Worm (Caenorhabditis elegans): ENCODE data around the gene Y110A2AL.4.

Y110A2AL.4 gene

DNA sequence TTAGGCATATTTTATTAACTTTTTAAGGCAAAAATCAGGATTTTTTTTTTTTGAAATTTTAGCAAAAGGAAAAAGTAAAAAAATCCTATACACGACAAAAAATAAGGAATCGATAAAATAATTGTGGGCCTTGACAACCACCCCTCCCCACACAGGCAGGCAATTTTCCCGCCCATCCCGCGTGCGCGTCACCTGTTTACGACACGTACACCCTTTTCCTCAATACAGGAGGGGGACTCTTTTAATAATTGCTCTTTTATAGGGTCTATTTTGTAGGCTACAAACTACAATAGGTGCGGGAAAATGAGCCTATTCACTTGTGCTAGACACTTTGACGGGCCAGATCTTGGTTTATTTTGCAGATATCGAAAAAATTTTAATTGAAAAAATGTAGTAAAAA is 6.6 kb upstream of the Y110A2AL.4 start:
- TF ChIP-seq F37B4.10 (GFP tag; IDR thresholded peaks at IDR 0.05) (no peak), Y56A3A.18 (GFP tag; IDR thresholded peaks at IDR 0.05) (0 out of 2 replicates have a peak, but pooled peaks have one; percentile 27)

DNA sequence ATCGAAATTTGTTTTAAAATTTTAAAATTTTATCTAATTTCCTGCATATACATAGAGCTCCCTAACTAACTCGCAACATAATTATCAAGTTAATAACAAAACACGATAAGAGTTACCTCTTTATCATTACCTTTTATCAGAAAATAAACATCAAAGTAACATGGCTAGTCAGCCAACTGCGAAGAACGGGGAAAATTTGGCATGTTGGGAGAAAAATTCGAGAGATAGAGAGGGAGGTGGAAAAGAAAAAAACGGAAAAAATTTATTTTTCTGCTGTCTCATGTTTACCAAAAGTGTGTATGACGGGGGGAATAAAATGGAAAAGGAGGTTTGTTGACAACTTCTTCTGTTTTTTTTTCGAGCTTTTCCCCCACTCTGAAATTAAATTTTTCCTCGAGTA is 5.0 kb upstream of the Y110A2AL.4 start:
- TF ChIP-seq attf-5 (GFP tag; optimal IDR thresholded peaks at IDR 0.05) (peak; percentile 10), nhr-80 (tag; optimal IDR thresholded peaks at IDR 0.05) (peak; percentile 66), lsl-1 (GFP tag; optimal IDR thresholded peaks at IDR 0.05) (no peak)

DNA sequence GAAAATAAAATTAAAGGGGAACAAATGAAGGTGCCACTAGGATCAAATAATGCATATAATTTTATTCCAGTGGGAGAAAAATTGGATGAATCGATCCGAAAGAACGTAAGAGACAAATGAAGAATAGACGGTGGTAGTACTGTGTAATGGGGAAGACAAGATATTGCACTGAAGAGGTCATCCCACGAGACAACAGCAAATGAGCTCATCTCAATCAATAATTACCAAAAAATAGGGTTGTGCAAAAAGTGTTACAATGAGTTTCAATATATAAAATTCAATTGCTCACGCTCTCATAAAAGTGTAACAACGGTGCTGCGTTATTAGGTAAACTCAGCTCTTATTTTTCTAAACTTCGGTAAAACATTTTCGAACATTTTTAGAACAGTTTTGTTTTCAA is 2.3 kb upstream of the Y110A2AL.4 start, which contains the start of gene K12H6.7:
K12H6.7 (minus strand) TSS at position 101 of the 400 bp plus-strand sequence.
- TF ChIP-seq nhr-80 (tag; optimal IDR thresholded peaks at IDR 0.05) (no peak), rec-8 (tag; optimal IDR thresholded peaks at IDR 0.05) (no peak), nfya-1 (tag; optimal IDR thresholded peaks at IDR 0.05; ENCODE audit: borderline replicate concordance, insufficient read depth) (no peak), bed-1 (GFP tag; IDR thresholded peaks at IDR 0.05) (no peak), Y95B8A.8 (GFP tag; IDR thresholded peaks at IDR 0.05) (no peak), F10E7.11 (tag; optimal IDR thresholded peaks at IDR 0.05) (no peak), F39B2.1 (GFP tag; IDR thresholded peaks at IDR 0.05) (no peak), hsf-1 (GFP tag; IDR thresholded peaks at IDR 0.05) (no peak), rcor-1 (GFP tag; IDR thresholded peaks at IDR 0.05) (no peak)

DNA sequence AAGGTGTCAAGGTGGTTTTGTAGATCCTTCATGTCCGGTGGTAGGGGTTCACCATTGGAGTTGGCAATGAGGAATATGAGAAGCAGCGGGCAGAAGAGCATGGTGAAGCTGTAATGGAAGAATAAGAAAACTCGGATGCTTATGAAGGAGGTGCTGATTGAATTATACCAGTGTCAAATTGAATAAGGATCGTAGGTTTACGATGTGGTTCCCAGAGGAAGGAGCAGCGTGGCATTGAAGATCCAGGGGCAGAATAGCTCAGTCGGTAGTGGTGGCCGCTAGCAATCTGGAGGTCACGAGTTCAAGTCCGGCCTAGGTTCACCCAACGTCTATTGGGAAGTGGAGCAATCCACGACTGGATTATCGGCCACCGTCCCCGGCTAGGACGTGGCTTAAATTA is 2.4 kb downstream of the Y110A2AL.4 start, which contains the start of gene Y110A2AL.6:
Y110A2AL.6 (minus strand) TSS at position 101 of the 400 bp plus-strand sequence.
- TF ChIP-seq rpc-1 (optimal IDR thresholded peaks at IDR 0.05) (no peak), rpc-1 (tag; optimal IDR thresholded peaks at IDR 0.05) (peak; percentile 33), tbp1 (GFP tag; optimal IDR thresholded peaks at IDR 0.05) (no peak)

DNA sequence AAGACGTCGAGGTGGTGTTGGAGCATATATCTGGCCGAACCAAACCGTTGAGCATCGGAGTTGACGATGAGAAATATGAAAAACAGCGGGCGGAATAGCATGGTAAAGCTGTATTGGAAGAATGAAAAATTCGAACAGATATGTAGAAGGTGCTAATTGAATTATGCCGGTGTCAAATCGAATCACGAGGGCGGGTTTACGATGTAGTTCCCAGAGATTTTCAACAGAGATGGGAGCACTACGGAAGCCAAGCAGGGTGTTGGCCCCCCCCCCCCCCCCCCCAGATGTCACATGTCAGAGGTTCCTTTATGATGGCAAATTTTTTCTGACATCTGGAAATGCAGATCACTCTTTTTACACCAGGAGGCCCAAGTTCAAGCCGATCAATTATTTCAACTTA is 4.0 kb downstream of the Y110A2AL.4 start, which contains the start of gene Y110A2AL.7:
Y110A2AL.7 (minus strand) TSS at position 101 of the 400 bp plus-strand sequence.
- TF ChIP-seq rec-8 (tag; optimal IDR thresholded peaks at IDR 0.05) (no peak), B0035.1 (tag; optimal IDR thresholded peaks at IDR 0.05) (no peak), lin-40 (tag; optimal IDR thresholded peaks at IDR 0.05) (no peak), nhr-120 (GFP tag; IDR thresholded peaks at IDR 0.05) (no peak), F52B5.7 (tag; optimal IDR thresholded peaks at IDR 0.05) (no peak), lir-1 (GFP tag; conservative IDR thresholded peaks at IDR 0.05) (no peak), nfya-1 (tag; optimal IDR thresholded peaks at IDR 0.05; ENCODE audit: borderline replicate concordance, insufficient read depth) (no peak)

DNA sequence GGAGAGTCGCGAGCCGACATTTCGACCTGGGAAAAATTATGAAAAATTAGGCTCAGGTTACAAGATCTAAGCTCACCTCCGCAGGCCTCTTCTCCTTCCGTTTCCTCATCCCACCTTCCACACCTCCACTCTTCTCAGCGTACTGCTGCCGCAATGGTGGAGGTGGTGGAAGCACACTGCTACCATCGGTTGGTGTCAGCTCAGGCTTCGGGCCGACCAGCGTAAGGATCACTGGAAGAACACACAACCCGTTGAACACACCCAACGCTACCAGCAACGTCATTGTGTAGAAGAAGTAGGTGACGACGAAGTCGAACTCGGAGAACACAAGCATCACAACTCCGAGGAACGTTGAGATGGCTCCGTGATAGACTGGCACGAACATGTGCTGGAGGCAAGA is 6.6 kb downstream of the Y110A2AL.4 start:
- TF ChIP-seq lag-1 (GFP tag; IDR thresholded peaks at IDR 0.05) (no peak), zfh-2 (GFP tag; conservative IDR thresholded peaks at IDR 0.05) (peak; percentile 59), attf-5 (GFP tag; optimal IDR thresholded peaks at IDR 0.05) (no peak), gei-17 (GFP tag; optimal IDR thresholded peaks at IDR 0.05) (no peak), D2030.7 (GFP tag; IDR thresholded peaks at IDR 0.05) (no peak), rec-8 (tag; optimal IDR thresholded peaks at IDR 0.05) (no peak), ceh-40 (GFP tag; IDR thresholded peaks at IDR 0.05) (no peak), pbrm-1 (GFP tag; IDR thresholded peaks at IDR 0.05) (0 out of 2 replicates have a peak, but pooled peaks have one; percentile 18), ccch-3 (GFP tag; optimal IDR thresholded peaks at IDR 0.05) (no peak), Y53G8AR.9 (GFP tag; conservative IDR thresholded peaks at IDR 0.05) (no peak), rcor-1 (GFP tag; IDR thresholded peaks at IDR 0.05) (no peak), bed-1 (GFP tag; IDR thresholded peaks at IDR 0.05) (0 out of 2 replicates have a peak, but pooled peaks have one; percentile 34), rpc-1 (optimal IDR thresholded peaks at IDR 0.05) (no peak), rpc-1 (tag; optimal IDR thresholded peaks at IDR 0.05) (no peak), F37B4.10 (GFP tag; IDR thresholded peaks at IDR 0.05) (no peak)

All from whole organism, young adult.